Worm (Caenorhabditis elegans): ENCODE results near the gene C25H3.15.

C25H3.15 gene

ce11 chrII:5667540-5667939 lies 2.4 kb downstream of the C25H3.15 start:
- no peak for TF ChIP-seq nhr-12 (tag; optimal IDR thresholded peaks at IDR 0.05)
- TF ChIP-seq cnd-1 (tag; optimal IDR thresholded peaks at IDR 0.05): no peak
- no peak for TF ChIP-seq nhr-2 (tag; optimal IDR thresholded peaks at IDR 0.05)
- no peak for TF ChIP-seq bed-3 (GFP tag; optimal IDR thresholded peaks at IDR 0.05)
- no peak for TF ChIP-seq pha-4 (tag; optimal IDR thresholded peaks at IDR 0.05)
- TF ChIP-seq zip-8 (tag; optimal IDR thresholded peaks at IDR 0.05): no peak
- TF ChIP-seq ces-1 (GFP tag; optimal IDR thresholded peaks at IDR 0.05): no peak
- no peak for TF ChIP-seq ceh-43 (GFP tag; optimal IDR thresholded peaks at IDR 0.05)
- no peak for TF ChIP-seq mls-2 (tag; optimal IDR thresholded peaks at IDR 0.05)
- TF ChIP-seq unc-120 (tag; optimal IDR thresholded peaks at IDR 0.05; ENCODE audit: poor library complexity, severe bottlenecking): no peak
- TF ChIP-seq M03D4.4 (tag; optimal IDR thresholded peaks at IDR 0.05): no peak
- TF ChIP-seq ztf-11 (tag; optimal IDR thresholded peaks at IDR 0.05): no peak
- peak; percentile 50 for TF ChIP-seq sem-2 (GFP tag; optimal IDR thresholded peaks at IDR 0.05)
- TF ChIP-seq elt-3 (tag; optimal IDR thresholded peaks at IDR 0.05): no peak
- TF ChIP-seq elt-1 (tag; optimal IDR thresholded peaks at IDR 0.05; ENCODE audit: borderline replicate concordance, insufficient read depth): peak; percentile 52
- peak; percentile 70 for TF ChIP-seq ceh-39 (tag; optimal IDR thresholded peaks at IDR 0.05)
- TF ChIP-seq unc-39 (tag; optimal IDR thresholded peaks at IDR 0.05): no peak
- TF ChIP-seq lin-13 (tag; optimal IDR thresholded peaks at IDR 0.05): no peak
- no peak for TF ChIP-seq snpc-4 (tag; optimal IDR thresholded peaks at IDR 0.05)
- TF ChIP-seq ceh-83 (GFP tag; optimal IDR thresholded peaks at IDR 0.05): no peak
- TF ChIP-seq drap-1 (GFP tag; optimal IDR thresholded peaks at IDR 0.05): peak; percentile 55
- TF ChIP-seq flh-1 (GFP tag; optimal IDR thresholded peaks at IDR 0.05): no peak
- TF ChIP-seq mep-1 (tag; optimal IDR thresholded peaks at IDR 0.05): no peak
- TF ChIP-seq blmp-1 (tag; optimal IDR thresholded peaks at IDR 0.05): no peak
- no peak for TF ChIP-seq hlh-1 (tag; optimal IDR thresholded peaks at IDR 0.05)
- no peak for TF ChIP-seq nhr-28 (tag; optimal IDR thresholded peaks at IDR 0.05)

DNA sequence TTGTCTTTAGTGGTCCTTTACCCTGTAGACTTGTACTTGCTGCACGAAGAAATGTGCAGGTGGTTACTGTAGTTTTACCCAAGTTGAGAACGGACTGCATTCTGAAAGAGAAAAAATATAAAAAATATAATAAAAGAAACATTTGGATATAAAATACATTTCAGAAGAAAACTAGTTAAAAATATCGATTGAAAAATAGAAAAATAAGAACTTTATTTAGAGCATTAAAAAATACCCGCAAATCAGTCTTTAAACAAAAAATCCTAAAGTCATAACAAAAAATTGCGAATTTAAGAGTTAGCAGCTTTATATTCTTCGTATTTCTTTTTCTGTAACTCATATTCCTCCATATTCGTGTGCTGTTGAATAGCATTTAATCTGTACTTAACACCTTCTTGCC lies 3.7 kb downstream of the C25H3.15 start, which contains the start of gene C25H3.7:
TSS of gene C25H3.7 (minus strand) at position 101 of the 400 bp plus-strand sequence.
- TF ChIP-seq flh-1 (GFP tag; optimal IDR thresholded peaks at IDR 0.05): no peak
- TF ChIP-seq ces-1 (GFP tag; optimal IDR thresholded peaks at IDR 0.05): no peak
- TF ChIP-seq ham-2 (GFP tag; optimal IDR thresholded peaks at IDR 0.05): no peak
- no peak for TF ChIP-seq ceh-43 (GFP tag; optimal IDR thresholded peaks at IDR 0.05)
- TF ChIP-seq ceh-39 (tag; optimal IDR thresholded peaks at IDR 0.05): no peak
- no peak for TF ChIP-seq cnd-1 (tag; optimal IDR thresholded peaks at IDR 0.05)
- TF ChIP-seq pha-4 (tag; optimal IDR thresholded peaks at IDR 0.05): no peak
- no peak for TF ChIP-seq sem-2 (GFP tag; optimal IDR thresholded peaks at IDR 0.05)
- no peak for TF ChIP-seq ztf-11 (tag; optimal IDR thresholded peaks at IDR 0.05)
- no peak for TF ChIP-seq nhr-12 (tag; optimal IDR thresholded peaks at IDR 0.05)
- TF ChIP-seq blmp-1 (tag; optimal IDR thresholded peaks at IDR 0.05): no peak
- TF ChIP-seq M03D4.4 (tag; optimal IDR thresholded peaks at IDR 0.05): no peak
- TF ChIP-seq nhr-76 (tag; optimal IDR thresholded peaks at IDR 0.05): no peak
- no peak for TF ChIP-seq snpc-4 (tag; optimal IDR thresholded peaks at IDR 0.05)
- TF ChIP-seq nhr-2 (tag; optimal IDR thresholded peaks at IDR 0.05): no peak

DNA sequence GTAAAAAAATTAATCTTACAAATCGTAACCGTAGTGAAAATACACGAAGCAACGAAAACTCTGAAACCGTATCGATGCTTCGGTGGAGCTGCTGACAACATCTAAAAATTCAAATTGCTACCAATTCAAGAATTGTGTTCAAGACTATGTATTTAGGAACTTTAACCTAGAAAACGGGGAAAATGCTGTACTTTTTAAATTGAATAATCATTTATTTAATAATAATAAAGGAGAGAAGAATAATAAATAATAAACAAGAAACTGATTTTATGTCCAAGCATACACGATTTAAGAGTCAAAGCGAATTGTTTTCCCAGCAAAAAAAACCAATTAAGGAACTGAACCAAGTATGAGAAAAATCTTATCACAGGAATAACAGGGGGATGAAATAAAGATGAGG lies 4.5 kb downstream of the C25H3.15 start, which contains the start of gene C25H3.17:
TSS of gene C25H3.17 (minus strand) at position 101 of the 400 bp plus-strand sequence.
- TF ChIP-seq nhr-237 (tag; optimal IDR thresholded peaks at IDR 0.05) (no peak), mls-2 (tag; optimal IDR thresholded peaks at IDR 0.05) (no peak), zip-8 (tag; optimal IDR thresholded peaks at IDR 0.05) (no peak), ceh-39 (tag; optimal IDR thresholded peaks at IDR 0.05) (no peak), cnd-1 (tag; optimal IDR thresholded peaks at IDR 0.05) (no peak), unc-120 (tag; optimal IDR thresholded peaks at IDR 0.05; ENCODE audit: poor library complexity, severe bottlenecking) (no peak), mep-1 (tag; optimal IDR thresholded peaks at IDR 0.05) (no peak), nhr-76 (tag; optimal IDR thresholded peaks at IDR 0.05) (no peak), ceh-43 (GFP tag; optimal IDR thresholded peaks at IDR 0.05) (no peak), ham-2 (GFP tag; optimal IDR thresholded peaks at IDR 0.05) (no peak), snpc-4 (tag; optimal IDR thresholded peaks at IDR 0.05) (no peak), elt-1 (tag; optimal IDR thresholded peaks at IDR 0.05; ENCODE audit: borderline replicate concordance, insufficient read depth) (no peak), unc-62 (GFP tag; optimal IDR thresholded peaks at IDR 0.05) (no peak), tbx-8 (GFP tag; optimal IDR thresholded peaks at IDR 0.05) (no peak), ztf-11 (tag; optimal IDR thresholded peaks at IDR 0.05) (no peak), nhr-28 (tag; optimal IDR thresholded peaks at IDR 0.05) (no peak), hlh-1 (tag; optimal IDR thresholded peaks at IDR 0.05) (no peak), lin-13 (tag; optimal IDR thresholded peaks at IDR 0.05) (no peak), pha-4 (tag; optimal IDR thresholded peaks at IDR 0.05) (no peak)

DNA sequence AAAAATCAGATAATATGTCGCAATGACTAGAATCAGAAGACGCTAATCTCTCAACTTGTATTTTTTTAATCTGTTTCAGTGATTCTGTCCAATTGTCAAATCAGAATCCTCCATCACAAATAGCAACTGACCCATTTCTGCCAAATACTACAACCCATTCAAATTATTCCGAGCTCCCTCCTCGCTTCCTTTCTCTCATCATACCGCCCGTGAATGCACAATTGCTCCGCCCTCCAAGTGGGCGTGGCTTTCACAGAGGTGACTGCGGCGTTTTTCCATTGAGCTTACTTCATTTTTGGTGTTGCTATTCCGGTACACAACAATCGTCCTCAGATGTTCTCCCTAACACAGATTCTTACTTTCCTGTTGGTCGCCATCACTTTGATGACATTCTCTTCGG lies 15.6 kb downstream of the C25H3.15 start, which contains the start of gene flp-27:
TSS of gene flp-27 (plus strand) at position 301 of the 400 bp plus-strand sequence.
- TF ChIP-seq cnd-1 (tag; optimal IDR thresholded peaks at IDR 0.05): no peak
- no peak for TF ChIP-seq ham-2 (GFP tag; optimal IDR thresholded peaks at IDR 0.05)
- TF ChIP-seq elt-1 (tag; optimal IDR thresholded peaks at IDR 0.05; ENCODE audit: borderline replicate concordance, insufficient read depth): no peak
- TF ChIP-seq nhr-28 (tag; optimal IDR thresholded peaks at IDR 0.05): no peak
- no peak for TF ChIP-seq unc-120 (tag; optimal IDR thresholded peaks at IDR 0.05; ENCODE audit: poor library complexity, severe bottlenecking)
- no peak for TF ChIP-seq nhr-76 (tag; optimal IDR thresholded peaks at IDR 0.05)
- no peak for TF ChIP-seq lin-13 (tag; optimal IDR thresholded peaks at IDR 0.05)
- no peak for TF ChIP-seq bed-3 (GFP tag; optimal IDR thresholded peaks at IDR 0.05)
- no peak for TF ChIP-seq mls-2 (tag; optimal IDR thresholded peaks at IDR 0.05)
- no peak for TF ChIP-seq ceh-39 (tag; optimal IDR thresholded peaks at IDR 0.05)
- TF ChIP-seq ceh-83 (GFP tag; optimal IDR thresholded peaks at IDR 0.05): no peak
- TF ChIP-seq tbx-8 (GFP tag; optimal IDR thresholded peaks at IDR 0.05): no peak
